Fruit fly (Drosophila melanogaster) S2 (cell line): ENCODE results near the gene CG5639.

Source experiments
- CG8478 ChIP-seq: fragments of >200 bp; optimal IDR thresholded peaks from 2 replicates; lab custom pipeline; 2018
- CTCF ChIP-seq, 2 experiments: fragments of >200 bp; optimal IDR thresholded peaks; 2 replicates each; lab custom pipeline; 2018

- no peak for TF ChIP-seq CG8478 (lab: Kevin White, UChicago)
- TF ChIP-seq CTCF (optimal IDR thresholded peaks at IDR 0.05; lab: Kevin White, UChicago), result no peak
Observed at dm6 chr3R:27579422-27579821, 16.5 kb downstream of the CG5639 start.
